Worm (Caenorhabditis elegans): ENCODE data around the gene C34C6.10.

DNA sequence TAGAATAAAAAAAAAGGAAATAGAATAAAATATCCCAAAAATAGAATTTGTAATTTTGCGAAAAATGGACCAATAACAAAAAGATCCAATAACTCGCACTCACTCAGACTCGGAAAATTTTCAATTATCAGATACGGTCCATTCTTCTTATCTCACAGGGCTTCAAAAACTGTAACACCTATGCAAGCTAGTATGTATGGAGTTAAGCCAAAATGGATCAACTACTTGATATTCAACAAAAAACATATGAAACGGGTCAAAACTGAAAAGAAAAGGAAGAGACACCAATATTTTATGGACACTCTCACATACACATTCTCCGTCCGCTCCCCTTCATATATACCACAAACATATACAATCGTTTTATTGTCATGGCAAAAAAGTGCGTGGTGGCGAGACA is 10.1 kb downstream of the C34C6.10 start, which contains the start of gene C34C6.9:
- TF ChIP-seq lsl-1 (GFP tag; optimal IDR thresholded peaks at IDR 0.05) (no peak), fkh-3 (tag; optimal IDR thresholded peaks at IDR 0.05) (no peak), ceh-100 (GFP tag; IDR thresholded peaks at IDR 0.05) (no peak), K12H6.12 (tag; optimal IDR thresholded peaks at IDR 0.05) (no peak), nhr-90 (tag; optimal IDR thresholded peaks at IDR 0.05) (no peak), F57A8.1 (GFP tag; optimal IDR thresholded peaks at IDR 0.05) (no peak), nfya-1 (tag; optimal IDR thresholded peaks at IDR 0.05; ENCODE audit: borderline replicate concordance, insufficient read depth) (no peak)
